Worm (Caenorhabditis elegans) whole organism, late embryonic: ENCODE measurements around the gene T07C4.3.

Experiments used
- F13H6.1 ChIP-seq: sonication (generic microtip); optimal IDR thresholded peaks from 2 replicates; lab custom pipeline; 2016; ENCODE audit warnings: missing genetic modification characterization, missing compliant biosample characterization
- K02D7.2 ChIP-seq: sonication (generic microtip); optimal IDR thresholded peaks from 2 replicates; lab custom pipeline; 2017; ENCODE audit warnings: mild to moderate bottlenecking, missing genetic modification characterization, missing compliant biosample characterization
- K09A11.1 ChIP-seq: sonication (generic microtip); optimal IDR thresholded peaks from 2 replicates; lab custom pipeline; 2017; ENCODE audit warnings: antibody characterized with exemption, mild to moderate bottlenecking, missing genetic modification characterization, missing compliant biosample characterization; ENCODE audit not compliant: insufficient read depth
- T23F11.4 ChIP-seq: fragments of 200-800 bp; sonication (Bioruptor generic); optimal IDR thresholded peaks from 2 replicates; lab custom pipeline; 2018; ENCODE audit warnings: mild to moderate bottlenecking, missing genetic modification characterization, missing compliant biosample characterization
- ahr-1 ChIP-seq: sonication (generic microtip); optimal IDR thresholded peaks from 2 replicates; lab custom pipeline; 2016; ENCODE audit warnings: missing genetic modification characterization, missing compliant biosample characterization
- ceh-2 ChIP-seq: sonication (generic microtip); optimal IDR thresholded peaks from 2 replicates; lab custom pipeline; 2016; ENCODE audit warnings: missing genotype, missing genetic modification characterization, missing compliant biosample characterization
- ceh-22 ChIP-seq: sonication (generic microtip); optimal IDR thresholded peaks from 2 replicates; lab custom pipeline; 2017; ENCODE audit warnings: missing biosample characterization, missing genetic modification characterization
- ceh-24 ChIP-seq: sonication (generic microtip); optimal IDR thresholded peaks from 2 replicates; lab custom pipeline; 2016; ENCODE audit warnings: mild to moderate bottlenecking, missing genetic modification characterization, missing compliant biosample characterization
- ceh-34 ChIP-seq: sonication (generic microtip); optimal IDR thresholded peaks from 2 replicates; lab custom pipeline; 2016; ENCODE audit warnings: mild to moderate bottlenecking, missing genetic modification characterization, missing compliant biosample characterization
- ceh-48 ChIP-seq: sonication (generic microtip); optimal IDR thresholded peaks from 2 replicates; lab custom pipeline; 2016; ENCODE audit warnings: missing genetic modification characterization, inconsistent platforms, missing compliant biosample characterization
- ceh-6 ChIP-seq: fragments of 200-800 bp; sonication (Bioruptor generic); optimal IDR thresholded peaks from 2 replicates; lab custom pipeline; 2018; ENCODE audit warnings: mild to moderate bottlenecking, missing genetic modification characterization, missing compliant biosample characterization
- dmd-4 ChIP-seq: sonication (generic microtip); optimal IDR thresholded peaks from 2 replicates; lab custom pipeline; 2016; ENCODE audit warnings: borderline replicate concordance, missing genetic modification characterization, missing compliant biosample characterization
- dve-1 ChIP-seq: sonication (generic microtip); optimal IDR thresholded peaks from 2 replicates; lab custom pipeline; 2017; ENCODE audit warnings: antibody characterized with exemption, mild to moderate bottlenecking, missing genetic modification characterization, missing compliant biosample characterization
- elt-2 ChIP-seq: sonication (generic microtip); optimal IDR thresholded peaks from 2 replicates; lab custom pipeline; 2016; ENCODE audit warnings: missing genetic modification reagents, missing genetic modification characterization, missing compliant biosample characterization
- ets-4 ChIP-seq: sonication (generic microtip); optimal IDR thresholded peaks from 2 replicates; lab custom pipeline; 2016; ENCODE audit warnings: missing genetic modification characterization, missing compliant biosample characterization
- eyg-1 ChIP-seq: sonication (generic microtip); optimal IDR thresholded peaks from 2 replicates; lab custom pipeline; 2016; ENCODE audit warnings: missing genotype, missing genetic modification characterization, missing compliant biosample characterization
- gmeb-2 ChIP-seq: sonication (generic microtip); optimal IDR thresholded peaks from 2 replicates; lab custom pipeline; 2016; ENCODE audit warnings: missing genetic modification characterization, inconsistent platforms, missing compliant biosample characterization
- hlh-6 ChIP-seq: sonication (generic microtip); optimal IDR thresholded peaks from 2 replicates; lab custom pipeline; 2016; ENCODE audit warnings: missing genotype, missing genetic modification characterization, missing compliant biosample characterization
- lim-6 ChIP-seq: sonication (generic microtip); optimal IDR thresholded peaks from 2 replicates; lab custom pipeline; 2016; ENCODE audit warnings: missing genetic modification characterization, missing compliant biosample characterization
- madf-2 ChIP-seq: sonication (generic microtip); optimal IDR thresholded peaks from 2 replicates; lab custom pipeline; 2017; ENCODE audit warnings: missing genetic modification characterization, missing compliant biosample characterization
- mec-3 ChIP-seq: sonication (generic microtip); optimal IDR thresholded peaks from 2 replicates; lab custom pipeline; 2016; ENCODE audit warnings: borderline replicate concordance, missing genetic modification characterization, missing compliant biosample characterization
- nfya-1 ChIP-seq: sonication (generic microtip); optimal IDR thresholded peaks from 2 replicates; lab custom pipeline; 2017; ENCODE audit warnings: missing genetic modification characterization, mild to moderate bottlenecking, missing compliant biosample characterization, antibody characterized with exemption, moderate library complexity
- nhr-11 ChIP-seq: fragments of 150-350 bp; optimal IDR thresholded peaks from 2 replicates; lab custom pipeline; 2014; ENCODE audit warnings: missing biosample characterization, missing genetic modification characterization
- nhr-232 ChIP-seq: sonication (generic microtip); optimal IDR thresholded peaks from 2 replicates; lab custom pipeline; 2016; ENCODE audit warnings: missing genetic modification characterization, missing compliant biosample characterization
- npax-4 ChIP-seq: sonication (generic microtip); optimal IDR thresholded peaks from 2 replicates; lab custom pipeline; 2016; ENCODE audit warnings: missing genetic modification characterization, missing compliant biosample characterization
- odd-2 ChIP-seq: sonication (generic microtip); optimal IDR thresholded peaks from 2 replicates; lab custom pipeline; 2017; ENCODE audit warnings: antibody characterized with exemption, mild to moderate bottlenecking, missing genetic modification characterization, missing compliant biosample characterization
- pat-9 ChIP-seq: fragments of 200-800 bp; sonication (Bioruptor generic); optimal IDR thresholded peaks from 2 replicates; lab custom pipeline; 2018; ENCODE audit warnings: mild to moderate bottlenecking, missing genetic modification characterization, moderate library complexity, missing compliant biosample characterization
- pha-2 ChIP-seq: sonication (generic microtip); optimal IDR thresholded peaks from 2 replicates; lab custom pipeline; 2017; ENCODE audit warnings: mild to moderate bottlenecking, missing genetic modification characterization, missing compliant biosample characterization
- ref-2 ChIP-seq: sonication (generic microtip); optimal IDR thresholded peaks from 2 replicates; lab custom pipeline; 2016; ENCODE audit warnings: missing genetic modification characterization, missing compliant biosample characterization
- sdc-2 ChIP-seq: sonication (generic microtip); optimal IDR thresholded peaks from 2 replicates; lab custom pipeline; 2016; ENCODE audit warnings: missing genotype, missing genetic modification characterization, missing compliant biosample characterization
- sox-2 ChIP-seq: fragments of 200-800 bp; sonication (Bioruptor generic); IDR thresholded peaks from 2 replicates; pipeline ENCODE4 v1.3.6; 2022; ENCODE audit warnings: missing genetic modification reagents, missing genetic modification characterization, missing compliant biosample characterization
- sox-4 ChIP-seq: sonication (generic microtip); optimal IDR thresholded peaks from 2 replicates; lab custom pipeline; 2017; ENCODE audit warnings: mild to moderate bottlenecking, missing genetic modification characterization, inconsistent platforms, missing compliant biosample characterization
- tbx-2 ChIP-seq: sonication (generic microtip); optimal IDR thresholded peaks from 2 replicates; lab custom pipeline; 2016; ENCODE audit warnings: missing genetic modification characterization, missing compliant biosample characterization
- tbx-7 ChIP-seq: sonication (generic microtip); optimal IDR thresholded peaks from 2 replicates; lab custom pipeline; 2016; ENCODE audit warnings: missing genotype, missing genetic modification characterization, missing compliant biosample characterization
- unc-42 ChIP-seq: sonication (generic microtip); optimal IDR thresholded peaks from 2 replicates; lab custom pipeline; 2016; ENCODE audit warnings: missing genotype, missing genetic modification characterization, missing compliant biosample characterization
- unc-55 ChIP-seq: sonication (generic microtip); optimal IDR thresholded peaks from 2 replicates; lab custom pipeline; 2017; ENCODE audit warnings: missing biosample characterization, missing genetic modification reagents, missing genetic modification characterization
- zip-5 ChIP-seq: sonication (generic microtip); optimal IDR thresholded peaks from 2 replicates; lab custom pipeline; 2016; ENCODE audit warnings: missing genetic modification characterization, missing compliant biosample characterization
- ztf-16 ChIP-seq: sonication (generic microtip); optimal IDR thresholded peaks from 2 replicates; lab custom pipeline; 2017; ENCODE audit warnings: missing genetic modification characterization, missing compliant biosample characterization

Gene T07C4.3

ce11 chrIII:10351595-10352207 lies at the start of gene T07C4.3:
Gene T07C4.3, plus strand, starts transcription at chrIII:10352157.
- TF ChIP-seq ceh-2 (tag; lab: Kevin White, UChicago) (no peak), ztf-16 (tag; lab: Kevin White, UChicago) (no peak), ceh-6 (GFP tag; lab: Kevin White, UChicago) (no peak), sox-4 (tag; lab: Kevin White, UChicago) (no peak), ceh-48 (tag; lab: Kevin White, UChicago) (no peak), nhr-11 (no peak), ahr-1 (no peak), pat-9 (tag; lab: Kevin White, UChicago) (no peak), eyg-1 (tag; lab: Kevin White, UChicago) (no peak), pha-2 (tag; lab: Kevin White, UChicago) (no peak), ceh-24 (tag; lab: Kevin White, UChicago) (no peak), zip-5 (no peak), sox-2 (GFP tag; lab: Robert Waterston, UW) (no peak), dmd-4 (no peak), sdc-2 (no peak), ref-2 (tag; lab: Kevin White, UChicago) (no peak)

- TF ChIP-seq unc-55 (GFP tag; lab: Kevin White, UChicago) (no peak), madf-2 (tag; lab: Kevin White, UChicago) (no peak), K09A11.1 (no peak), ets-4 (no peak), npax-4 (tag; lab: Kevin White, UChicago) (no peak), mec-3 (tag; lab: Kevin White, UChicago) (no peak), T23F11.4 (GFP tag; lab: Kevin White, UChicago) (no peak), nhr-232 (tag; lab: Kevin White, UChicago) (no peak), F13H6.1 (tag; lab: Kevin White, UChicago) (no peak), ceh-48 (tag; lab: Kevin White, UChicago) (no peak), odd-2 (tag; lab: Kevin White, UChicago) (no peak), lim-6 (tag; lab: Kevin White, UChicago) (no peak), sdc-2 (no peak), ceh-34 (tag; lab: Kevin White, UChicago) (no peak), unc-42 (tag; lab: Kevin White, UChicago) (no peak), ceh-2 (tag; lab: Kevin White, UChicago) (no peak), ztf-16 (tag; lab: Kevin White, UChicago) (no peak), dve-1 (tag; lab: Kevin White, UChicago) (no peak)
- TF ChIP-seq, all 69 proteins: peak for 0
Measured at ce11 chrIII:10305295-10305694, 46.7 kb upstream of the T07C4.3 start.

- TF ChIP-seq tbx-7: no peak
- TF ChIP-seq nfya-1 (tag; lab: Kevin White, UChicago): no peak
- no peak for TF ChIP-seq hlh-6 (tag; lab: Kevin White, UChicago)
- TF ChIP-seq dmd-4: no peak
- no peak for TF ChIP-seq ceh-34 (tag; lab: Kevin White, UChicago)
- no peak for TF ChIP-seq ceh-2 (tag; lab: Kevin White, UChicago)
- no peak for TF ChIP-seq nhr-232 (tag; lab: Kevin White, UChicago)
- no peak for TF ChIP-seq pha-2 (tag; lab: Kevin White, UChicago)
- no peak for TF ChIP-seq zip-5
- TF ChIP-seq gmeb-2: no peak
Measured at ce11 chrIII:10306049-10306448, 45.9 kb upstream of the T07C4.3 start, which contains the start of gene T07A5.1. Gene T07A5.1, minus strand, starts transcription at chrIII:10306197.

ce11 chrIII:10311016-10311415 lies 40.9 kb upstream of the T07C4.3 start, which contains the start of gene T07A5.7:
Gene T07A5.7, minus strand, starts transcription at chrIII:10311116.
- TF ChIP-seq K02D7.2 (tag; lab: Kevin White, UChicago) (no peak), tbx-2 (tag; lab: Kevin White, UChicago) (no peak), ceh-22 (tag; lab: Kevin White, UChicago) (no peak), elt-2 (no peak)
